Worm (Caenorhabditis elegans) whole organism, late embryonic: ENCODE data around the gene cyn-16.

Source experiments
- C38D4.7 ChIP-seq: fragments of 200-800 bp; sonication (Bioruptor generic); optimal IDR thresholded peaks from 2 replicates; lab custom pipeline; 2018; ENCODE audit warnings: mild to moderate bottlenecking, missing genetic modification characterization, moderate library complexity, missing compliant biosample characterization
- ama-1 ChIP-seq: fragments of 150-350 bp; optimal IDR thresholded peaks from 2 replicates; lab custom pipeline; 2014
- ceh-9 ChIP-seq: sonication (generic microtip); optimal IDR thresholded peaks from 2 replicates; lab custom pipeline; 2016; ENCODE audit warnings: mild to moderate bottlenecking, missing genetic modification characterization, inconsistent platforms, missing compliant biosample characterization
- npax-4 ChIP-seq: sonication (generic microtip); optimal IDR thresholded peaks from 2 replicates; lab custom pipeline; 2016; ENCODE audit warnings: missing genetic modification characterization, missing compliant biosample characterization
- pros-1 ChIP-seq: fragments of 150-350 bp; optimal IDR thresholded peaks from 2 replicates; lab custom pipeline; 2014; ENCODE audit warnings: missing biosample characterization, missing genetic modification reagents, missing genetic modification characterization
- sdc-2 ChIP-seq: sonication (generic microtip); optimal IDR thresholded peaks from 2 replicates; lab custom pipeline; 2016; ENCODE audit warnings: missing genotype, missing genetic modification characterization, missing compliant biosample characterization
- zip-5 ChIP-seq: sonication (generic microtip); optimal IDR thresholded peaks from 2 replicates; lab custom pipeline; 2016; ENCODE audit warnings: missing genetic modification characterization, missing compliant biosample characterization

ce11 chrII:11998903-11999302 is 37.6 kb downstream of the cyn-16 start, which contains the start of gene Y17G7B.23:
- TF ChIP-seq zip-5 (no peak), sdc-2 (tag; lab: Kevin White, UChicago) (no peak), pros-1 (no peak), ama-1 (lab: Kevin White, UChicago) (no peak), C38D4.7 (no peak), npax-4 (no peak), ceh-9 (tag; lab: Kevin White, UChicago) (no peak)
